Fruit fly (Drosophila melanogaster) whole organism, adult: ENCODE measurements around the gene meru.

Source experiments
- CG11617 ChIP-seq: fragments of 200-800 bp; sonication (Bioruptor generic); optimal IDR thresholded peaks from 2 replicates; lab custom pipeline; 2017; ENCODE audit warnings: mild to moderate bottlenecking, missing biosample characterization, missing genetic modification reagents, missing genetic modification characterization
- CG12768 ChIP-seq: fragments of 200-800 bp; sonication (Bioruptor generic); optimal IDR thresholded peaks from 2 replicates; lab custom pipeline; 2017; ENCODE audit warnings: missing biosample characterization, missing genetic modification characterization, mild to moderate bottlenecking, moderate library complexity, missing genetic modification reagents
- CG14711 ChIP-seq: fragments of 200-800 bp; sonication (Bioruptor generic); optimal IDR thresholded peaks from 2 replicates; lab custom pipeline; 2018; ENCODE audit warnings: missing biosample characterization, mild to moderate bottlenecking, missing genetic modification characterization, moderate library complexity
- CG1620 ChIP-seq: fragments of 200-800 bp; sonication (Bioruptor generic); optimal IDR thresholded peaks from 2 replicates; lab custom pipeline; 2016; ENCODE audit warnings: missing biosample characterization, missing genetic modification characterization
- CG7045 ChIP-seq: fragments of 200-800 bp; sonication (Bioruptor generic); optimal IDR thresholded peaks from 2 replicates; lab custom pipeline; 2017; ENCODE audit warnings: missing biosample characterization, mild to moderate bottlenecking, missing genetic modification characterization
- CG7101 ChIP-seq: fragments of 200-800 bp; sonication (Bioruptor generic); optimal IDR thresholded peaks from 2 replicates; lab custom pipeline; 2018; ENCODE audit warnings: missing biosample characterization, mild to moderate bottlenecking, missing genetic modification characterization, moderate library complexity
- Clk ChIP-seq: fragments of 200-800 bp; sonication (Bioruptor generic); optimal IDR thresholded peaks from 2 replicates; lab custom pipeline; 2017; ENCODE audit warnings: missing biosample characterization, missing genetic modification characterization
- Crg-1 ChIP-seq: fragments of 200-800 bp; sonication (Bioruptor generic); optimal IDR thresholded peaks from 2 replicates; lab custom pipeline; 2016; ENCODE audit warnings: missing biosample characterization, missing genetic modification characterization
- cic ChIP-seq: fragments of 200-800 bp; sonication (Bioruptor generic); optimal IDR thresholded peaks from 2 replicates; lab custom pipeline; 2017; ENCODE audit warnings: missing biosample characterization, mild to moderate bottlenecking, missing genetic modification characterization, moderate library complexity
- cnc ChIP-seq, 2 experiments: fragments of >200 bp; optimal IDR thresholded peaks; 2 replicates each; lab custom pipeline; 2017
- ovo ChIP-seq: fragments of 200-800 bp; sonication (Bioruptor generic); optimal IDR thresholded peaks from 2 replicates; lab custom pipeline; 2016; ENCODE audit warnings: missing biosample characterization, missing genetic modification characterization
- tj ChIP-seq: fragments of 200-800 bp; sonication (Bioruptor generic); optimal IDR thresholded peaks from 3 replicates; lab custom pipeline; 2017; ENCODE audit warnings: missing biosample characterization, mild to moderate bottlenecking, missing genetic modification characterization, moderate library complexity
- toe ChIP-seq: fragments of 200-800 bp; sonication (Bioruptor generic); optimal IDR thresholded peaks from 2 replicates; lab custom pipeline; 2016; ENCODE audit warnings: missing biosample characterization, missing genetic modification characterization

DNA sequence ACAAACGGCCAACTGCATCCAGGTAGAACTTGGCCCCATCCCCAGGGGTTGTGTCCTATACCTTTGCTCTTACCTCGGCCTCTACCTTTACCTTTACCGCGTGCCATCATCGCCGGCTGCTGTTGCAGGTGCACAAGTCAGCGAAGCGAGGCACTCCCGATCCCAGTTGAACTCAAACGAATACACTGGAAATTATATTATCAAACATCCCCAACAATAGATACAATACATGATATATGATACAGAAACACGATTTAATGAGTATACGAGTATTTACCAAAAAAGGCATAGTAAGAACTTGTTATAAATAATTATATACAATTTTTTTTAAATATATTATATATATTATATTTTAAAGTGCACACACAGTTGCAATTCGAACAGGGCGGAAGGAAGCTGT, 3.4 kb upstream of the meru start:
- TF ChIP-seq CG1620 (GFP tag; lab: Kevin White, UChicago) (no peak), ovo (GFP tag; lab: Kevin White, UChicago) (no peak), Crg-1 (GFP tag; lab: Kevin White, UChicago) (no peak), cic (GFP tag; lab: Kevin White, UChicago) (no peak), Clk (GFP tag; lab: Kevin White, UChicago) (no peak), cnc (optimal IDR thresholded peaks at IDR 0.05; lab: Kevin White, UChicago) (no peak), CG12768 (GFP tag; lab: Kevin White, UChicago) (no peak), CG14711 (tag; lab: Kevin White, UChicago) (no peak), CG11617 (GFP tag; lab: Kevin White, UChicago) (no peak), CG7101 (tag; lab: Kevin White, UChicago) (no peak), tj (no peak), CG7045 (no peak), toe (no peak)
